Fruit fly (Drosophila melanogaster): ENCODE data around the gene eIF2A.

DNA sequence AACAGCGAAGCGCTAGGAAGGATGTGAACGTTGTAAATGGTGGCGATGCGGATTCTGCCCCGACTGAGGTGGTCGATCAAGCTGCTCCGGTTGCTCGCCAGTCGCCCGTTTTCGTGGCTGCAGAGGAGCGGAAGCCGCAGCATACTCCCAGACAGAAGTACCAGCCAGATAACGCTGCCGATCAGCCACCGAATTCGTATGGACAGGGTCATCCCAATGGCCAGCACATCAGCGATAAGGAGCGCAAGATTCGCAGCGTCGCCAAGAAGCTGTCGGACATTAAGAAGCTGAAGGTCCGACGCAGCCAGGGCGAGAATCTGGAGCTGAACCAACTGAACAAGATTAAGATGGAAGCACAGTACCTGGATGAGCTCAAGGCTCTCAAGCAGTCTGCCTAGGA is 2.6 kb downstream of the eIF2A start:
- TF ChIP-seq CG8478 (optimal IDR thresholded peaks at IDR 0.05) (no peak), psq (optimal IDR thresholded peaks at IDR 0.05) (no peak), EcR (GFP tag; optimal IDR thresholded peaks at IDR 0.05) (no peak), pan (optimal IDR thresholded peaks at IDR 0.05) (no peak), usp (GFP tag; optimal IDR thresholded peaks at IDR 0.05) (no peak), Dll (optimal IDR thresholded peaks at IDR 0.05) (no peak)
